Worm (Caenorhabditis elegans): ENCODE data around the gene sde-2.

Gene sde-2

ce11 chrV:13613870-13614269 is 13.5 kb upstream of the sde-2 start, which contains the start of gene F53F4.7:
Gene F53F4.7 (minus strand): TSS chrV:13613970.
- TF ChIP-seq fkh-6 (tag; optimal IDR thresholded peaks at IDR 0.05), result no peak
- no peak for TF ChIP-seq nfya-1 (tag; optimal IDR thresholded peaks at IDR 0.05)
- no peak for TF ChIP-seq zip-5 (tag; optimal IDR thresholded peaks at IDR 0.05)
- no peak for TF ChIP-seq hlh-8 (tag; optimal IDR thresholded peaks at IDR 0.05)
- no peak for TF ChIP-seq tbx-2 (tag; optimal IDR thresholded peaks at IDR 0.05)
- no peak for TF ChIP-seq pros-1 (tag; optimal IDR thresholded peaks at IDR 0.05)
- TF ChIP-seq C08G9.2 (tag; optimal IDR thresholded peaks at IDR 0.05), result no peak
- no peak for TF ChIP-seq lin-11 (tag; optimal IDR thresholded peaks at IDR 0.05)
- TF ChIP-seq ceh-24 (tag; optimal IDR thresholded peaks at IDR 0.05), result no peak
- TF ChIP-seq tbx-7 (tag; optimal IDR thresholded peaks at IDR 0.05), result no peak
- TF ChIP-seq unc-42 (tag; optimal IDR thresholded peaks at IDR 0.05), result no peak
- TF ChIP-seq ets-4 (tag; optimal IDR thresholded peaks at IDR 0.05), result no peak
- no peak for TF ChIP-seq che-1 (tag; optimal IDR thresholded peaks at IDR 0.05)
- TF ChIP-seq unc-86 (tag; optimal IDR thresholded peaks at IDR 0.05), result no peak
- no peak for TF ChIP-seq hlh-6 (tag; optimal IDR thresholded peaks at IDR 0.05)
- TF ChIP-seq pag-3 (tag; optimal IDR thresholded peaks at IDR 0.05; ENCODE audit: borderline replicate concordance), result no peak

DNA sequence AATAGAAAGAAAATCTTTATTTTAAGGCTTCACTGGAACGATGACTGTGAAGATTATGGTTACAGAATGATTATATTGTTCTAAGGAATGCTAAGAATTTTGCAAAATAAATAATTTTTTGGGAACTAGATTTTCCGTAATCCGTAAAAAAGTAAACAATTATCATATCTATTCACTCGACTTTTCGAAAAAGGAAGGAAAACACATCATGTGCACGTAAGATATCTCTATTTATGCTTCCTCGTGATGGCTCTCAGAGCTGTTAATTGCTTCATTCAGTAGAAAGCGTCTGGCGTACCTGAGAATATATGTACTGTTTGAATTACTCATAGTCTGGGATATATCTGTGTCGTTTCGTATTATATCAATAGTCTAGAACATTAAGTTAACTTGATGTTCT is 7.6 kb upstream of the sde-2 start, which contains the start of gene srd-11:
Gene srd-11 (minus strand): TSS at position 101 of the 400 bp plus-strand sequence.
- TF ChIP-seq C38D4.7 (GFP tag; optimal IDR thresholded peaks at IDR 0.05), result no peak
- no peak for TF ChIP-seq nhr-232 (tag; optimal IDR thresholded peaks at IDR 0.05)
- no peak for TF ChIP-seq ztf-16 (tag; optimal IDR thresholded peaks at IDR 0.05)
- no peak for TF ChIP-seq hlh-6 (tag; optimal IDR thresholded peaks at IDR 0.05)
- no peak for TF ChIP-seq dmd-4 (tag; optimal IDR thresholded peaks at IDR 0.05; ENCODE audit: borderline replicate concordance)

ce11 chrV:13620676-13621075 is 6.7 kb upstream of the sde-2 start, which contains the start of gene F53F4.15:
Gene F53F4.15 (plus strand): TSS chrV:13620976.
- no peak for TF ChIP-seq nfya-1 (tag; optimal IDR thresholded peaks at IDR 0.05)
- no peak for TF ChIP-seq ahr-1 (tag; optimal IDR thresholded peaks at IDR 0.05)
- TF ChIP-seq nhr-232 (tag; optimal IDR thresholded peaks at IDR 0.05), result no peak
- no peak for TF ChIP-seq tbx-7 (tag; optimal IDR thresholded peaks at IDR 0.05)
- TF ChIP-seq ceh-48 (tag; optimal IDR thresholded peaks at IDR 0.05), result no peak
- no peak for TF ChIP-seq hlh-30 (tag; optimal IDR thresholded peaks at IDR 0.05; ENCODE audit: insufficient read depth)
- TF ChIP-seq ztf-16 (tag; optimal IDR thresholded peaks at IDR 0.05), result no peak
- no peak for TF ChIP-seq K09A11.1 (tag; optimal IDR thresholded peaks at IDR 0.05; ENCODE audit: insufficient read depth)
- no peak for TF ChIP-seq hlh-13 (GFP tag; optimal IDR thresholded peaks at IDR 0.05)
- no peak for TF ChIP-seq unc-55 (GFP tag; optimal IDR thresholded peaks at IDR 0.05)

DNA sequence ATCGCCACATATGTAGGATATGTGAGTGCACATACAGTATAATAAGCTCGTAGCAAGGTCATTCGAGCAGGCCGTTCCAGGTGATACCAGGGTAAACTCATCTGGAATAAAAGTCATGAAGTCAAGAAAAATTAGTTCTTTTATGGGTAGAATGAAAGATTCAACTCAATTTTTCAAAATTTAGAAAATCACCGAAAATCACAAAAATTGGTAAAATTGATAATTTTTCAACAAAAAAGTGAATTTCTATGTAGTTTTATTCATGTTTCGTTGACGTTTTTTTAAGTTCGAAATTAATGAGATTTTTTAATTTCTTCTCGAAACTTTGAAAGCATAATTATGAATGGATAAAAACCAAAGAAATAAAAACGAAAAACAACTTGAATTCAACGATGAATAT is 5.7 kb upstream of the sde-2 start, which contains the start of gene F53F4.16:
Gene F53F4.16 (minus strand): TSS at position 101 of the 400 bp plus-strand sequence.
- TF ChIP-seq syd-9 (tag; optimal IDR thresholded peaks at IDR 0.05) (no peak), fax-1 (tag; optimal IDR thresholded peaks at IDR 0.05) (no peak), hlh-6 (tag; optimal IDR thresholded peaks at IDR 0.05) (no peak), unc-42 (tag; optimal IDR thresholded peaks at IDR 0.05) (no peak), tbx-2 (tag; optimal IDR thresholded peaks at IDR 0.05) (no peak), fkh-10 (GFP tag; optimal IDR thresholded peaks at IDR 0.05) (no peak), sox-4 (tag; optimal IDR thresholded peaks at IDR 0.05) (no peak), ceh-6 (GFP tag; optimal IDR thresholded peaks at IDR 0.05) (no peak), ceh-30 (tag; optimal IDR thresholded peaks at IDR 0.05) (no peak), ceh-24 (tag; optimal IDR thresholded peaks at IDR 0.05) (no peak), ceh-31 (tag; optimal IDR thresholded peaks at IDR 0.05) (no peak), hlh-15 (tag; optimal IDR thresholded peaks at IDR 0.05) (no peak), che-1 (tag; optimal IDR thresholded peaks at IDR 0.05) (no peak), ama-1 (optimal IDR thresholded peaks at IDR 0.05) (no peak), lin-11 (tag; optimal IDR thresholded peaks at IDR 0.05) (no peak)

ce11 chrV:13624424-13624823 is 2.9 kb upstream of the sde-2 start, which contains the start of gene F53F4.11:
Gene F53F4.11 (minus strand): TSS chrV:13624524.
- no peak for TF ChIP-seq lin-11 (tag; optimal IDR thresholded peaks at IDR 0.05)
- TF ChIP-seq sdc-2 (tag; optimal IDR thresholded peaks at IDR 0.05), result no peak
- no peak for TF ChIP-seq syd-9 (tag; optimal IDR thresholded peaks at IDR 0.05)
- no peak for TF ChIP-seq dmd-4 (tag; optimal IDR thresholded peaks at IDR 0.05; ENCODE audit: borderline replicate concordance)
- no peak for TF ChIP-seq lim-6 (tag; optimal IDR thresholded peaks at IDR 0.05)
- no peak for TF ChIP-seq unc-3 (GFP tag; conservative IDR thresholded peaks at IDR 0.05)
- no peak for TF ChIP-seq unc-3 (tag; optimal IDR thresholded peaks at IDR 0.05)
- no peak for TF ChIP-seq elt-2 (tag; optimal IDR thresholded peaks at IDR 0.05)
- no peak for TF ChIP-seq pqm-1 (tag; optimal IDR thresholded peaks at IDR 0.05)
- no peak for TF ChIP-seq rnt-1 (tag; optimal IDR thresholded peaks at IDR 0.05)
- TF ChIP-seq ceh-14 (tag; optimal IDR thresholded peaks at IDR 0.05), result no peak
- TF ChIP-seq T23F11.4 (GFP tag; optimal IDR thresholded peaks at IDR 0.05), result no peak
- no peak for TF ChIP-seq fkh-6 (tag; optimal IDR thresholded peaks at IDR 0.05)
- no peak for TF ChIP-seq elt-4 (tag; optimal IDR thresholded peaks at IDR 0.05)
- TF ChIP-seq unc-42 (tag; optimal IDR thresholded peaks at IDR 0.05), result no peak
- no peak for TF ChIP-seq odd-2 (tag; optimal IDR thresholded peaks at IDR 0.05)

Data from whole organism, late embryonic.